Fruit fly (Drosophila melanogaster) whole organism, embryonic: ENCODE measurements around the gene CG43707.

Experiments
- Atf3 ChIP-seq: fragments of 200-800 bp; sonication (Bioruptor generic); optimal IDR thresholded peaks from 3 replicates; lab custom pipeline; 2016; ENCODE audit warnings: missing biosample characterization, missing genetic modification characterization
- CG10209 ChIP-seq: fragments of 200-800 bp; sonication (Bioruptor generic); optimal IDR thresholded peaks from 3 replicates; lab custom pipeline; 2017; ENCODE audit warnings: missing biosample characterization, mild to moderate bottlenecking, missing genetic modification characterization, missing genetic modification reagents
- CG10959 ChIP-seq: fragments of 200-800 bp; sonication (Bioruptor generic); IDR thresholded peaks from 2 replicates; pipeline ENCODE4 v1.3.6; 2022; ENCODE audit warnings: missing biosample characterization, missing genetic modification characterization
- CG10979 ChIP-seq: fragments of 200-800 bp; sonication (Bioruptor generic); optimal IDR thresholded peaks from 2 replicates; lab custom pipeline; 2018; ENCODE audit warnings: missing biosample characterization, mild to moderate bottlenecking, missing genetic modification characterization, moderate library complexity
- CG11093 ChIP-seq: fragments of 200-800 bp; sonication (Bioruptor generic); IDR thresholded peaks from 3 replicates; pipeline ENCODE4 v1.3.6; 2022; ENCODE audit warnings: missing biosample characterization, missing genetic modification characterization
- CG12219 ChIP-seq: fragments of 200-800 bp; sonication (Bioruptor generic); optimal IDR thresholded peaks from 3 replicates; lab custom pipeline; 2018; ENCODE audit warnings: missing biosample characterization, mild to moderate bottlenecking, missing genetic modification characterization
- CG12942 ChIP-seq: fragments of 200-800 bp; sonication (Bioruptor generic); optimal IDR thresholded peaks from 3 replicates; lab custom pipeline; 2016; ENCODE audit warnings: missing biosample characterization, missing genetic modification characterization
- CG14667 ChIP-seq: fragments of 200-800 bp; sonication (Bioruptor generic); IDR thresholded peaks from 2 replicates; pipeline ENCODE4 v1.3.6; 2022; ENCODE audit warnings: missing biosample characterization, missing genetic modification characterization
- CG15011 ChIP-seq: fragments of 200-800 bp; sonication (Bioruptor generic); optimal IDR thresholded peaks from 3 replicates; lab custom pipeline; 2018; ENCODE audit warnings: missing biosample characterization, mild to moderate bottlenecking, missing genetic modification characterization
- CG15073 ChIP-seq: fragments of 200-800 bp; sonication (Bioruptor generic); optimal IDR thresholded peaks from 2 replicates; lab custom pipeline; 2016; ENCODE audit warnings: missing biosample characterization, missing genetic modification characterization
- CG15514 ChIP-seq: fragments of 200-800 bp; sonication (Bioruptor generic); optimal IDR thresholded peaks from 3 replicates; lab custom pipeline; 2017; ENCODE audit warnings: missing biosample characterization, missing genetic modification characterization, mild to moderate bottlenecking, moderate library complexity, missing genetic modification reagents
- CG15696 ChIP-seq: fragments of 200-800 bp; sonication (Bioruptor generic); optimal IDR thresholded peaks from 2 replicates; lab custom pipeline; 2019; ENCODE audit warnings: missing biosample characterization, mild to moderate bottlenecking, missing genetic modification characterization, moderate library complexity
- CG16863 ChIP-seq: fragments of 200-800 bp; sonication (Bioruptor generic); optimal IDR thresholded peaks from 3 replicates; lab custom pipeline; 2016; ENCODE audit warnings: missing biosample characterization, missing genetic modification characterization
- CG17328 ChIP-seq: fragments of 200-800 bp; sonication (Bioruptor generic); IDR thresholded peaks from 2 replicates; pipeline ENCODE4 v1.3.6; 2022; ENCODE audit warnings: missing biosample characterization, missing genetic modification characterization
- CG17829 ChIP-seq: fragments of 200-800 bp; optimal IDR thresholded peaks from 2 replicates; lab custom pipeline; 2019; ENCODE audit warnings: missing biosample characterization, mild to moderate bottlenecking, missing genetic modification characterization, moderate library complexity
- CG2199 ChIP-seq: fragments of 200-800 bp; sonication (Bioruptor generic); IDR thresholded peaks from 3 replicates; pipeline ENCODE4 v1.3.6; 2022; ENCODE audit warnings: missing biosample characterization, missing genetic modification characterization
- CG2889 ChIP-seq: fragments of 200-800 bp; sonication (Bioruptor generic); IDR thresholded peaks from 3 replicates; pipeline ENCODE4 v1.3.6; 2022; ENCODE audit warnings: missing biosample characterization, missing genetic modification characterization
- CG34224 ChIP-seq: fragments of 200-800 bp; sonication (Bioruptor generic); IDR thresholded peaks from 3 replicates; pipeline ENCODE4 v1.3.6; 2022; ENCODE audit warnings: missing biosample characterization, missing genetic modification characterization; ENCODE audit not compliant: partially characterized antibody
- CG4404 ChIP-seq: fragments of 200-800 bp; sonication (Bioruptor generic); IDR thresholded peaks from 2 replicates; pipeline ENCODE4 v1.3.6; 2022; ENCODE audit warnings: missing biosample characterization, missing genetic modification characterization
- CG4820 ChIP-seq: fragments of 200-800 bp; sonication (Bioruptor generic); optimal IDR thresholded peaks from 3 replicates; lab custom pipeline; 2016; ENCODE audit warnings: missing biosample characterization, missing genetic modification characterization
- CG5180 ChIP-seq: fragments of 200-800 bp; sonication (Bioruptor generic); optimal IDR thresholded peaks from 3 replicates; lab custom pipeline; 2017; ENCODE audit warnings: missing biosample characterization, missing genetic modification characterization, mild to moderate bottlenecking, moderate library complexity, missing genetic modification reagents
- CG5953 ChIP-seq: fragments of 200-800 bp; sonication (Bioruptor generic); IDR thresholded peaks from 2 replicates; pipeline ENCODE4 v1.3.6; 2022; ENCODE audit warnings: missing biosample characterization, missing genetic modification characterization
- CG7987 ChIP-seq: fragments of 200-800 bp; sonication (Bioruptor generic); optimal IDR thresholded peaks from 2 replicates; lab custom pipeline; 2018; ENCODE audit warnings: missing biosample characterization, mild to moderate bottlenecking, missing genetic modification characterization, moderate library complexity
- CG9817 ChIP-seq: fragments of 200-800 bp; sonication (Bioruptor generic); optimal IDR thresholded peaks from 2 replicates; lab custom pipeline; 2018; ENCODE audit warnings: missing biosample characterization, mild to moderate bottlenecking, missing genetic modification characterization, moderate library complexity
- D19A ChIP-seq: fragments of 200-800 bp; optimal IDR thresholded peaks from 3 replicates; lab custom pipeline; 2019; ENCODE audit warnings: missing biosample characterization, mild to moderate bottlenecking, missing genetic modification characterization, moderate library complexity
- H2.0 ChIP-seq: fragments of 200-800 bp; sonication (Bioruptor generic); IDR thresholded peaks from 2 replicates; pipeline ENCODE4 v1.3.6; 2022; ENCODE audit warnings: missing biosample characterization, missing genetic modification characterization
- Hey ChIP-seq: fragments of 200-800 bp; sonication (Bioruptor generic); optimal IDR thresholded peaks from 3 replicates; lab custom pipeline; 2018; ENCODE audit warnings: missing biosample characterization, mild to moderate bottlenecking, missing genetic modification characterization
- Lim3 ChIP-seq: fragments of 200-800 bp; sonication (Bioruptor generic); IDR thresholded peaks from 2 replicates; pipeline ENCODE4 v1.3.6; 2022; ENCODE audit warnings: missing biosample characterization, missing genetic modification characterization
- Myb ChIP-seq: fragments of 200-800 bp; sonication (Bioruptor generic); optimal IDR thresholded peaks from 2 replicates; lab custom pipeline; 2016; ENCODE audit warnings: missing biosample characterization, missing genetic modification characterization
- NFAT ChIP-seq: fragments of 200-800 bp; sonication (Bioruptor generic); IDR thresholded peaks from 2 replicates; pipeline ENCODE4 v1.3.6; 2022; ENCODE audit warnings: missing biosample characterization, missing genetic modification characterization
- Neu2 ChIP-seq: fragments of 200-800 bp; sonication (Bioruptor generic); optimal IDR thresholded peaks from 3 replicates; lab custom pipeline; 2016; ENCODE audit warnings: missing biosample characterization, missing genetic modification characterization, borderline replicate concordance
- Nf-YB ChIP-seq: fragments of 200-800 bp; sonication (Bioruptor generic); optimal IDR thresholded peaks from 3 replicates; lab custom pipeline; 2019; ENCODE audit warnings: missing biosample characterization, mild to moderate bottlenecking, missing genetic modification characterization, moderate library complexity
- Side ChIP-seq: fragments of 200-800 bp; sonication (Bioruptor generic); optimal IDR thresholded peaks from 2 replicates; lab custom pipeline; 2016; ENCODE audit warnings: missing biosample characterization, missing genetic modification characterization
- ap ChIP-seq: fragments of 200-800 bp; sonication (Bioruptor generic); IDR thresholded peaks from 2 replicates; pipeline ENCODE4 v1.3.6; 2022; ENCODE audit warnings: missing biosample characterization, missing genetic modification characterization
- bowl ChIP-seq: fragments of 200-800 bp; sonication (Bioruptor generic); IDR thresholded peaks from 2 replicates; pipeline ENCODE4 v1.3.6; 2022; ENCODE audit warnings: missing biosample characterization, missing genetic modification characterization
- crp ChIP-seq, 2 experiments: fragments of 200-800 bp; sonication (Bioruptor generic); optimal IDR thresholded peaks; 2 replicates in 1 of 2; 3 replicates in 1 of 2; lab custom pipeline; 2017; ENCODE audit warnings: missing biosample characterization in 2 of 2, missing genetic modification characterization in 2 of 2, mild to moderate bottlenecking in 1 of 2, moderate library complexity in 1 of 2
- dimm ChIP-seq: fragments of 200-800 bp; sonication (Bioruptor generic); IDR thresholded peaks from 2 replicates; pipeline ENCODE4 v1.3.6; 2022; ENCODE audit warnings: missing biosample characterization, missing genetic modification characterization
- dpn ChIP-seq, 2 experiments: fragments of 200-800 bp; sonication (Bioruptor generic); optimal IDR thresholded peaks; 3 replicates each; lab custom pipeline; 2016; ENCODE audit warnings: missing biosample characterization in 2 of 2, missing genetic modification characterization in 2 of 2
- ewg ChIP-seq: fragments of 200-800 bp; sonication (Bioruptor generic); optimal IDR thresholded peaks from 3 replicates; lab custom pipeline; 2017; ENCODE audit warnings: mild to moderate bottlenecking, missing biosample characterization, missing genetic modification reagents, missing genetic modification characterization
- gcm2 ChIP-seq: fragments of 200-800 bp; sonication (Bioruptor generic); optimal IDR thresholded peaks from 2 replicates; lab custom pipeline; 2016; ENCODE audit warnings: missing biosample characterization, missing genetic modification characterization
- ham ChIP-seq: fragments of 200-800 bp; sonication (Bioruptor generic); IDR thresholded peaks from 2 replicates; pipeline ENCODE4 v1.3.6; 2022; ENCODE audit warnings: missing biosample characterization, missing genetic modification characterization
- inv ChIP-seq: fragments of 200-800 bp; sonication (Bioruptor generic); IDR thresholded peaks from 2 replicates; pipeline ENCODE4 v1.3.6; 2022; ENCODE audit warnings: missing biosample characterization, missing genetic modification characterization; ENCODE audit not compliant: partially characterized antibody
- ken ChIP-seq: fragments of 200-800 bp; sonication (Bioruptor generic); IDR thresholded peaks from 3 replicates; pipeline ENCODE4 v1.3.6; 2022; ENCODE audit warnings: missing biosample characterization, missing genetic modification characterization
- nerfin-2 ChIP-seq: fragments of 200-800 bp; sonication (Bioruptor generic); IDR thresholded peaks from 2 replicates; pipeline ENCODE4 v1.3.6; 2022; ENCODE audit warnings: missing biosample characterization, missing genetic modification characterization; ENCODE audit not compliant: partially characterized antibody
- onecut ChIP-seq: fragments of 200-800 bp; sonication (Bioruptor generic); IDR thresholded peaks from 2 replicates; pipeline ENCODE4 v1.3.6; 2022; ENCODE audit warnings: missing biosample characterization, missing genetic modification characterization
- psq ChIP-seq: fragments of 200-800 bp; sonication (Bioruptor generic); optimal IDR thresholded peaks from 2 replicates; lab custom pipeline; 2017; ENCODE audit warnings: missing biosample characterization, missing genetic modification characterization
- ro ChIP-seq: fragments of 200-800 bp; sonication (Bioruptor generic); IDR thresholded peaks from 2 replicates; pipeline ENCODE4 v1.3.6; 2022; ENCODE audit warnings: missing biosample characterization, missing genetic modification characterization
- sisA ChIP-seq: fragments of 200-800 bp; sonication (Bioruptor generic); IDR thresholded peaks from 2 replicates; pipeline ENCODE4 v1.3.6; 2022; ENCODE audit warnings: missing biosample characterization, missing genetic modification characterization
- ssp ChIP-seq: fragments of 200-800 bp; sonication (Bioruptor generic); IDR thresholded peaks from 2 replicates; pipeline ENCODE4 v1.3.6; 2022; ENCODE audit warnings: missing biosample characterization, missing genetic modification characterization

The CG43707 gene

dm6 chr2L:3778157-3779060, 21.4 kb downstream of the CG43707 start (continued):
- TF ChIP-seq CG10959 (GFP tag; lab: Robert Waterston, UW) (no peak), bowl (GFP tag; lab: Robert Waterston, UW) (peak; percentile 9; the same call in 1 of the 2 replicates), CG4404 (GFP tag; lab: Robert Waterston, UW) (no peak), CG17328 (GFP tag; lab: Robert Waterston, UW) (no peak), Atf3 (GFP tag; lab: Kevin White, UChicago) (no peak), CG2889 (GFP tag; lab: Robert Waterston, UW) (no peak), CG10209 (GFP tag; lab: Kevin White, UChicago) (peak; percentile 46), H2.0 (GFP tag; lab: Robert Waterston, UW) (no peak), ro (GFP tag; lab: Robert Waterston, UW) (no peak), crp (GFP tag; optimal IDR thresholded peaks at IDR 0.05; lab: Kevin White, UChicago) (no peak), ap (GFP tag; lab: Robert Waterston, UW) (no peak), Myb (GFP tag; lab: Kevin White, UChicago) (no peak), CG11093 (no peak), CG2199 (GFP tag; lab: Robert Waterston, UW) (peak; percentile 60; the same call in 1 of the 3 replicates), Side (GFP tag; lab: Kevin White, UChicago) (no peak), CG9817 (tag; lab: Kevin White, UChicago) (no peak), CG17829 (tag; lab: Kevin White, UChicago) (peak; percentile 8), CG16863 (GFP tag; lab: Kevin White, UChicago) (no peak), CG15011 (no peak), CG15514 (GFP tag; lab: Kevin White, UChicago) (no peak), CG15073 (GFP tag; lab: Kevin White, UChicago) (no peak), nerfin-2 (GFP tag; lab: Robert Waterston, UW) (no peak), inv (GFP tag; lab: Robert Waterston, UW) (no peak), D19A (tag; lab: Kevin White, UChicago) (peak; percentile 14), ken (GFP tag; lab: Robert Waterston, UW) (no peak), onecut (no peak), gcm2 (GFP tag; lab: Kevin White, UChicago) (no peak), CG10979 (tag; lab: Kevin White, UChicago) (peak; percentile 41), CG5953 (GFP tag; lab: Robert Waterston, UW) (no peak), ewg (GFP tag; lab: Kevin White, UChicago) (peak; percentile 18), CG7987 (GFP tag; lab: Kevin White, UChicago) (no peak), sisA (GFP tag; lab: Robert Waterston, UW) (0 out of 2 replicates have a peak, but pooled peaks have one; percentile 4), ssp (GFP tag; lab: Robert Waterston, UW) (no peak), CG34224 (GFP tag; lab: Robert Waterston, UW) (peak; percentile 33; the same call in 1 of the 3 replicates), Neu2 (GFP tag; lab: Kevin White, UChicago) (no peak), CG12942 (no peak), dimm (no peak), CG5180 (GFP tag; lab: Kevin White, UChicago) (peak; percentile 1), psq (GFP tag; lab: Kevin White, UChicago) (no peak), Hey (tag; lab: Kevin White, UChicago) (no peak), CG12219 (GFP tag; lab: Kevin White, UChicago) (no peak), CG4820 (no peak), CG15696 (peak; percentile 6), Nf-YB (GFP tag; lab: Kevin White, UChicago) (no peak), ham (GFP tag; lab: Robert Waterston, UW) (no peak), Lim3 (no peak), NFAT (GFP tag; lab: Robert Waterston, UW) (peak; percentile 19; the same call in 1 of the 2 replicates), CG14667 (GFP tag; lab: Robert Waterston, UW) (no peak), dpn (GFP tag; optimal IDR thresholded peaks at IDR 0.05; lab: Kevin White, UChicago) (peak in 1 of 2 experiments; percentile 38)
